Fruit fly (Drosophila melanogaster) whole organism, pupa: ENCODE data around the gene CG17819.

ENCODE experiments used
- CG10348 ChIP-seq: fragments of 200-800 bp; sonication (Bioruptor generic); IDR thresholded peaks from 2 replicates; pipeline ENCODE4 v1.3.6; 2022; ENCODE audit warnings: missing biosample characterization, missing genetic modification characterization
- CG12605 ChIP-seq: fragments of 200-800 bp; sonication (Bioruptor generic); IDR thresholded peaks from 2 replicates; pipeline ENCODE4 v1.3.6; 2022; ENCODE audit warnings: missing biosample characterization, missing genetic modification characterization
- CG13204 ChIP-seq: fragments of 200-800 bp; sonication (Bioruptor generic); optimal IDR thresholded peaks from 2 replicates; lab custom pipeline; 2018; ENCODE audit warnings: missing biosample characterization, mild to moderate bottlenecking, missing genetic modification characterization, moderate library complexity
- CG14655 ChIP-seq: fragments of 200-800 bp; sonication (Bioruptor generic); optimal IDR thresholded peaks from 3 replicates; lab custom pipeline; 2017; ENCODE audit warnings: mild to moderate bottlenecking, missing biosample characterization, missing genetic modification reagents, missing genetic modification characterization
- CG15710 ChIP-seq: fragments of 200-800 bp; sonication (Bioruptor generic); optimal IDR thresholded peaks from 2 replicates; lab custom pipeline; 2018; ENCODE audit warnings: missing biosample characterization, mild to moderate bottlenecking, missing genetic modification characterization, moderate library complexity
- CG17806 ChIP-seq: fragments of 200-800 bp; sonication (Bioruptor generic); optimal IDR thresholded peaks from 2 replicates; lab custom pipeline; 2018; ENCODE audit warnings: missing biosample characterization, mild to moderate bottlenecking, missing genetic modification characterization, moderate library complexity
- CG32121 ChIP-seq: fragments of 200-800 bp; sonication (Bioruptor generic); IDR thresholded peaks from 2 replicates; pipeline ENCODE4 v1.3.6; 2022; ENCODE audit warnings: missing biosample characterization, missing genetic modification characterization
- CG34367 ChIP-seq: fragments of 200-800 bp; sonication (Bioruptor generic); optimal IDR thresholded peaks from 2 replicates; lab custom pipeline; 2018; ENCODE audit warnings: missing biosample characterization, mild to moderate bottlenecking, missing genetic modification characterization
- CG4496 ChIP-seq: fragments of 200-800 bp; sonication (Bioruptor generic); IDR thresholded peaks from 3 replicates; pipeline ENCODE4 v1.3.6; 2022; ENCODE audit warnings: missing biosample characterization, missing genetic modification characterization
- CG8159 ChIP-seq: fragments of 200-800 bp; sonication (Bioruptor generic); optimal IDR thresholded peaks from 3 replicates; lab custom pipeline; 2018; ENCODE audit warnings: missing biosample characterization, mild to moderate bottlenecking, missing genetic modification characterization, moderate library complexity
- CG8301 ChIP-seq: fragments of 200-800 bp; sonication (Bioruptor generic); optimal IDR thresholded peaks from 2 replicates; lab custom pipeline; 2018; ENCODE audit warnings: missing biosample characterization, mild to moderate bottlenecking, missing genetic modification characterization
- CG9948 ChIP-seq: fragments of 200-800 bp; sonication (Bioruptor generic); optimal IDR thresholded peaks from 2 replicates; lab custom pipeline; 2018; ENCODE audit warnings: missing biosample characterization, mild to moderate bottlenecking, missing genetic modification characterization, moderate library complexity
- D1 ChIP-seq: fragments of 200-800 bp; sonication (Bioruptor generic); optimal IDR thresholded peaks from 2 replicates; lab custom pipeline; 2018; ENCODE audit warnings: missing biosample characterization, mild to moderate bottlenecking, missing genetic modification characterization, moderate library complexity
- EcR ChIP-seq: fragments of 200-800 bp; sonication (Bioruptor generic); optimal IDR thresholded peaks from 3 replicates; lab custom pipeline; 2019; ENCODE audit warnings: missing biosample characterization, missing genetic modification characterization, mild to moderate bottlenecking, moderate library complexity, missing genetic modification reagents
- Ets98B ChIP-seq: fragments of 200-800 bp; sonication (Bioruptor generic); IDR thresholded peaks from 2 replicates; pipeline ENCODE4 v1.3.6; 2022; ENCODE audit warnings: missing biosample characterization, missing genetic modification characterization
- Pif1A ChIP-seq: fragments of 200-800 bp; sonication (Bioruptor generic); optimal IDR thresholded peaks from 3 replicates; lab custom pipeline; 2016; ENCODE audit warnings: missing biosample characterization, missing genetic modification characterization
- Pif1B ChIP-seq: fragments of 200-800 bp; sonication (Bioruptor generic); optimal IDR thresholded peaks from 3 replicates; lab custom pipeline; 2016; ENCODE audit warnings: missing biosample characterization, missing genetic modification characterization
- Snoo ChIP-seq: fragments of 200-800 bp; sonication (Bioruptor generic); optimal IDR thresholded peaks from 3 replicates; lab custom pipeline; 2017; ENCODE audit warnings: missing biosample characterization, mild to moderate bottlenecking, missing genetic modification characterization, inconsistent platforms
- fd96Ca ChIP-seq: fragments of 200-800 bp; sonication (Bioruptor generic); IDR thresholded peaks from 3 replicates; pipeline ENCODE4 v1.3.6; 2022; ENCODE audit warnings: missing biosample characterization, missing genetic modification characterization
- gl ChIP-seq: fragments of 200-800 bp; sonication (Bioruptor generic); optimal IDR thresholded peaks from 2 replicates; lab custom pipeline; 2018; ENCODE audit warnings: missing biosample characterization, mild to moderate bottlenecking, missing genetic modification characterization
- rn ChIP-seq: fragments of 200-800 bp; sonication (Bioruptor generic); IDR thresholded peaks from 2 replicates; pipeline ENCODE4 v1.3.6; 2022; ENCODE audit warnings: missing biosample characterization, missing genetic modification characterization

CG17819 gene

DNA sequence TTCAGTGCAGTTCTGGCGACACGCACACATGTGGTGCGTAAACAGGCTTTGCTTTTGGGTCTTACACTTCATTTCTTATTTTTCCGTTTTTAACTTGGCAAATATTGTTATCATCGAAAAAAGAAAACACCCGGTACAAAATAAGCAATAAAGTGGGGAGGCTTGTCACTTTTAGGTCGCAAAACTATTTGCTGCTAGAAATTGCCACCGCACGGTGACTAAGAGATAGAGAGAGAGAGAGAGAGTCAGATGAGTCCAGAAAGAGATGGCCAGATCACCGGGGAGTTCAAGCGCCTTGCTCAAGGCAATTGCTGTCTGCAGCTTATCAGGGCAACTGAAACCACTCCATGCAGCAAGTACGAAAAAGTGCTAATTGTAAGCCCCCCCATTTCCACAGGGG, 5.4 kb upstream of the CG17819 start:
- 0 out of 2 replicates have a peak, but pooled peaks have one; percentile 16 for TF ChIP-seq rn (GFP tag; lab: Robert Waterston, UW)
- no peak for TF ChIP-seq gl
- peak; percentile 32 for TF ChIP-seq CG14655 (GFP tag; lab: Kevin White, UChicago)
- TF ChIP-seq CG17806 (tag; lab: Kevin White, UChicago): no peak
- TF ChIP-seq EcR (GFP tag; lab: Kevin White, UChicago): peak; percentile 89
- TF ChIP-seq, all 21 proteins: peak for 3

DNA sequence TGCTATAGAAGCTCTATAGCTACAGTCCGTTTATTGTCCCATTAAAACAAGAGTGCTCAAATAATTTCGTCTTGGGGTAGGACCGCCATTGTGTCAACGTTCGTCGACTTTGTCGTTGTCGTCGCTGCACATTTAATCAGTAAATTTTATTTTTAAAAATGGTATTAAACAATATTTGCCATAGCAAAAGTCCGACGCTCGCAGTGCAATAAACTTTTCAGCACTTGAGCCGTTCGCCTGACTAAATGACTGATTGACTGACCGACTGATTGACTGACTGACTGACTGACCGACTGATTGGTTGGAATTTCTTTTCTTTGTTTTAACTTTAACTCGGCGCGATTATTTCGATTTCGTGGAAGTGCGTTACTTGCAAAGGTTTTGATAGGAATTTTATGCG, 4.6 kb upstream of the CG17819 start:
- TF ChIP-seq EcR (GFP tag; lab: Kevin White, UChicago): peak; percentile 96
- TF ChIP-seq CG13204: peak; percentile 0
- no peak for TF ChIP-seq rn (GFP tag; lab: Robert Waterston, UW)

DNA sequence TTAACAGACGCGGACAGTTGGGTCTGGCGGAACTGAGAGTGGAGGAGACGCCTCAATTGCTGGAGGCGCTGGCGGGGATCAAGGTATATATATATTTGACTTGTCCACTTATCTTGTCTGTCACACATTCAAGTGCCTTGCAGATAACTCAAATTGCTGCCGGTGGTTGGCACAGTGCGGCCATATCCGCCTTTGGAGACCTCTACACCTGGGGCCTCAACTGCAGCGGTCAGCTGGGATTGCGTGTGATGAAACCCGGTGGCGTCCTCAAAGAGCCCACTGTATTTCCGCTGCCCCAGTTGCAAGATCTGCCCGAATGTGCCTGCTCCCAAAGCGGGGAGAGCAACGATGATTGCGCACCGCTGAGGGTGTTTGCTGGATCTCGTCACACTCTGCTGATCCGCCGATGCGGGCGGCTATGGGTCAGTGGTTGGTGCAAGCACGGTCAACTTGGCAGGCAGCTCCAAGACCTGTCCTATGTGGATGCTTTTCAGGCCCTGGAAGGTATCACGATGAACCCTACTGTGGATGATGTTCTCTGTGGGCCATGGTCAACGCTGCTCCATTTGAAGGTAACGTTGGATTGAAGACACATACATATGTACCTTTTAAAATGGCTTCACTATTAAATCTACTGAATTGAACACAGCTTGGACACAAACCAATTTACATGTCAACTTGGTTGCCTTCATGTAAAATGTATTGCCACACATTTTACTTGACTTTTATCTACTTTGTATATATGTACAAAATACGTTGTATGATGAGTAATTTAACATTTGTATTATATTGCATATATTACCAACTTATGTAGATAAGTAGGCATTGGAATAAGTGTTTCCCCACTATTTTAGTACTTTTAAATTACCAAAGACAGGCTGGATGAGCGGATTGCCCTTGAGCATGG, 3.6 kb upstream of the CG17819 start, which contains the start of gene CG43844:
Gene CG43844 (plus strand): TSS at position 844 of the 907 bp plus-strand sequence.
- TF ChIP-seq CG17806 (tag; lab: Kevin White, UChicago) (no peak), Pif1B (no peak)
- TF ChIP-seq, all 21 proteins: peak for 0

DNA sequence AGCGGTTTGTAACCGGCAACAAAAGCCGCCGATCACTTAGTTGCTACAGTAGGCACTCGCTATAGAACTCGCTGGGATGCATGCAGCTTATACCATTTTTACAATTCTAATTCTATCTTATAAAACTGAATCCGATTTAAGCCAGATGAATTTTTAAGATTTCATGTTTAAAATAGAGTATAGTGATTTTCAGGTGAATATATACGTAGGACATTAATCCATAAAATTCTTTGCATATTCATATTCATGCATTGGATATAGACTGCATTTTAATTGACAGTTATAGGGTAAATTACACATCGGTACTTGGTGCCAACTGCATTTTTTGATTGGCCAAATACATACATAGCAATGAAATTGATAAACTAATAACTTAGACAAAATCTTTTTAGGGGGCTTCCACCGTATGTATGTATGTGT, 2.2 kb upstream of the CG17819 start:
- TF ChIP-seq CG34367 (tag; lab: Kevin White, UChicago): no peak
- TF ChIP-seq Ets98B: peak; percentile 51; the same call in 1 of the 2 replicates
- TF ChIP-seq CG8159 (tag; lab: Kevin White, UChicago): peak; percentile 62
- peak; percentile 17; the same call in 1 of the 3 replicates for TF ChIP-seq fd96Ca (GFP tag; lab: Robert Waterston, UW)
- peak; percentile 44 for TF ChIP-seq CG17806 (tag; lab: Kevin White, UChicago)
- TF ChIP-seq Pif1A (GFP tag; lab: Kevin White, UChicago): no peak
- no peak for TF ChIP-seq rn (GFP tag; lab: Robert Waterston, UW)
- TF ChIP-seq CG32121 (GFP tag; lab: Robert Waterston, UW): 0 out of 2 replicates have a peak, but pooled peaks have one; percentile 28
- TF ChIP-seq CG10348: no peak
- no peak for TF ChIP-seq EcR (GFP tag; lab: Kevin White, UChicago)
- peak; percentile 46 for TF ChIP-seq CG15710 (tag; lab: Kevin White, UChicago)
- no peak for TF ChIP-seq CG13204
- TF ChIP-seq CG4496 (GFP tag; lab: Robert Waterston, UW): peak; percentile 61
- no peak for TF ChIP-seq CG14655 (GFP tag; lab: Kevin White, UChicago)
- TF ChIP-seq D1 (tag; lab: Kevin White, UChicago): no peak
- TF ChIP-seq Pif1B: no peak
- TF ChIP-seq gl: no peak
- TF ChIP-seq Snoo (tag; lab: Kevin White, UChicago): no peak
- TF ChIP-seq CG12605 (GFP tag; lab: Robert Waterston, UW): no peak
- peak; percentile 49 for TF ChIP-seq CG8301
- TF ChIP-seq CG9948 (tag; lab: Kevin White, UChicago): peak; percentile 13
- TF ChIP-seq, all 21 proteins: peak for 9

DNA sequence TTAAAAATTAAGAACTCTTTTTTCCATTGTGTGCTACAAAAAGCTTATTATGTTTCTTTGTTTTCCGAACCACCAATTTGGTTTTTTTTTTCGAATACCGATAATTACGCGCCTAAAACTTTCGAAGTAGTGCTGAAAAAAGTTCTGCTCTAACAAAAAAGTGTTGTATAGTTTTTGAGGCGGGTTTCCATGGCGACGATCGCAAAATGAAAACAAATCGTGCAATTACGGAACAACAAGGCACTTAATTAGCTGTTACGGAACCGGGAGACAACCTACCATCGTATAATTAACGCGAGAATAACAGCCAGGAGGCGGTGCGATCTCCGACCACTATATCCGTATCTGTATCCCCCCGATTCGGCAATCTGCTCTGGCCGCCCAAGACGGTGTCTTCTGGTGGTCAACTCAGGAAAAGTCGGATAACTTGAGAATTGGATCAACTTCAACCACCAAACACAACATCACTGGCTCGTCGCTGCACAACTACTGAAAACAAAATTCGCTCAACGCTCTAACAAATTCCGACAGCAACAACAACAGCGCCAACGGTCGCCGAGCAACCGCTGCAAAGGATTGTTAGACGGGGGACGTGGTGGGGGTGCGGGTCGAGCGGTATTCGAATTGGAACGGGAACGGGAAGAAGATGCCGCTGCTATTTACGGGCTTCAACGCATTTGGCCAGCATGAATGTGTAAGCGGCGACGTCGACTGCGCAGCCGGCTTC, 1.7 kb upstream of the CG17819 start, which contains the start of the genes CG6678 and dnd:
Gene CG6678 (plus strand): TSS at position 169 of the 727 bp plus-strand sequence.
Gene dnd (minus strand): TSS at position 495 of the 727 bp plus-strand sequence.
- TF ChIP-seq CG13204: peak; percentile 72
- no peak for TF ChIP-seq CG15710 (tag; lab: Kevin White, UChicago)
- 0 out of 3 replicates have a peak, but pooled peaks have one; percentile 30 for TF ChIP-seq CG4496 (GFP tag; lab: Robert Waterston, UW)
- TF ChIP-seq Pif1A (GFP tag; lab: Kevin White, UChicago): no peak
- TF ChIP-seq CG12605 (GFP tag; lab: Robert Waterston, UW): no peak
- TF ChIP-seq, all 21 proteins: peak for 2

DNA sequence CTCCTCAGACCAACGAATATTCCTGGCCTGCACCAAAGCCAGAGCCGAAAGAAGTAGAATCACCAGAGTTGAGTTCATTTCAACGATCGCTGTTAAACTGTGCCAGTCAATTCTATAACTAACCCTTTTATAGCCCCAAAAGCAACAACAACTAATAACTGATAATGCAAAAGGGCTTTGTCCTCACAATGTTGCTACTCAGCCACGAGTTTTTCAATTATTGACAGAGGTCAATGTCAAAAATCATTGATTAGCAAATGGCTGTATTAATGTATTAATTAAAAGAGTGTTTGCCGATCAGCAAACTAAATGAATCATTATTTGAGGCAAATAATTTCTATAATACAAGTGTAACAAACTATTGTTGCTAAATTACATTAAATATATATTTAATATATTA, 996 bp downstream of the CG17819 start, which contains the start of gene fit:
Gene fit (minus strand): TSS at position 101 of the 400 bp plus-strand sequence.
- TF ChIP-seq CG14655 (GFP tag; lab: Kevin White, UChicago) (no peak), CG10348 (no peak), CG4496 (GFP tag; lab: Robert Waterston, UW) (no peak), fd96Ca (GFP tag; lab: Robert Waterston, UW) (no peak), CG8159 (tag; lab: Kevin White, UChicago) (no peak), gl (no peak), CG13204 (no peak), CG12605 (GFP tag; lab: Robert Waterston, UW) (no peak), CG8301 (no peak)
